Worm (Caenorhabditis elegans) whole organism, late embryonic: ENCODE results near the gene T19B10.2.

Experiments used
- C08G9.2 ChIP-seq: sonication (generic microtip); optimal IDR thresholded peaks from 2 replicates; lab custom pipeline; 2016; ENCODE audit warnings: mild to moderate bottlenecking, missing genetic modification characterization, moderate library complexity, missing compliant biosample characterization
- C38D4.7 ChIP-seq: fragments of 200-800 bp; sonication (Bioruptor generic); optimal IDR thresholded peaks from 2 replicates; lab custom pipeline; 2018; ENCODE audit warnings: mild to moderate bottlenecking, missing genetic modification characterization, moderate library complexity, missing compliant biosample characterization
- K09A11.1 ChIP-seq: sonication (generic microtip); optimal IDR thresholded peaks from 2 replicates; lab custom pipeline; 2017; ENCODE audit warnings: antibody characterized with exemption, mild to moderate bottlenecking, missing genetic modification characterization, missing compliant biosample characterization; ENCODE audit not compliant: insufficient read depth
- ahr-1 ChIP-seq: sonication (generic microtip); optimal IDR thresholded peaks from 2 replicates; lab custom pipeline; 2016; ENCODE audit warnings: missing genetic modification characterization, missing compliant biosample characterization
- ama-1 ChIP-seq: fragments of 150-350 bp; optimal IDR thresholded peaks from 2 replicates; lab custom pipeline; 2014
- ceh-14 ChIP-seq: sonication (generic microtip); optimal IDR thresholded peaks from 2 replicates; lab custom pipeline; 2016; ENCODE audit warnings: missing genotype, missing genetic modification characterization, missing compliant biosample characterization
- ceh-18 ChIP-seq: sonication (generic microtip); optimal IDR thresholded peaks from 2 replicates; lab custom pipeline; 2016; ENCODE audit warnings: missing genetic modification characterization, missing compliant biosample characterization
- ceh-19 ChIP-seq: fragments of 200-800 bp; sonication (Bioruptor generic); optimal IDR thresholded peaks from 2 replicates; lab custom pipeline; 2018; ENCODE audit warnings: mild to moderate bottlenecking, missing genetic modification characterization, missing compliant biosample characterization
- ceh-2 ChIP-seq: sonication (generic microtip); optimal IDR thresholded peaks from 2 replicates; lab custom pipeline; 2016; ENCODE audit warnings: missing genotype, missing genetic modification characterization, missing compliant biosample characterization
- ceh-22 ChIP-seq: sonication (generic microtip); optimal IDR thresholded peaks from 2 replicates; lab custom pipeline; 2017; ENCODE audit warnings: missing biosample characterization, missing genetic modification characterization
- ceh-24 ChIP-seq: sonication (generic microtip); optimal IDR thresholded peaks from 2 replicates; lab custom pipeline; 2016; ENCODE audit warnings: mild to moderate bottlenecking, missing genetic modification characterization, missing compliant biosample characterization
- ceh-30 ChIP-seq: fragments of 150-350 bp; optimal IDR thresholded peaks from 2 replicates; lab custom pipeline; 2014; ENCODE audit warnings: missing biosample characterization, missing genetic modification characterization
- ceh-31 ChIP-seq: sonication (generic microtip); optimal IDR thresholded peaks from 2 replicates; lab custom pipeline; 2016; ENCODE audit warnings: missing genetic modification characterization, missing compliant biosample characterization
- ceh-34 ChIP-seq: sonication (generic microtip); optimal IDR thresholded peaks from 2 replicates; lab custom pipeline; 2016; ENCODE audit warnings: mild to moderate bottlenecking, missing genetic modification characterization, missing compliant biosample characterization
- ceh-45 ChIP-seq: fragments of 200-800 bp; sonication (Bioruptor generic); IDR thresholded peaks from 2 replicates; pipeline ENCODE4 v1.3.6; 2022; ENCODE audit warnings: missing genetic modification reagents, missing genetic modification characterization, missing compliant biosample characterization
- ceh-48 ChIP-seq: sonication (generic microtip); optimal IDR thresholded peaks from 2 replicates; lab custom pipeline; 2016; ENCODE audit warnings: missing genetic modification characterization, inconsistent platforms, missing compliant biosample characterization
- ceh-9 ChIP-seq: sonication (generic microtip); optimal IDR thresholded peaks from 2 replicates; lab custom pipeline; 2016; ENCODE audit warnings: mild to moderate bottlenecking, missing genetic modification characterization, inconsistent platforms, missing compliant biosample characterization
- che-1 ChIP-seq: sonication (generic microtip); optimal IDR thresholded peaks from 2 replicates; lab custom pipeline; 2016; ENCODE audit warnings: mild to moderate bottlenecking, missing genetic modification characterization, missing compliant biosample characterization
- dmd-4 ChIP-seq: sonication (generic microtip); optimal IDR thresholded peaks from 2 replicates; lab custom pipeline; 2016; ENCODE audit warnings: borderline replicate concordance, missing genetic modification characterization, missing compliant biosample characterization
- elt-2 ChIP-seq: sonication (generic microtip); optimal IDR thresholded peaks from 2 replicates; lab custom pipeline; 2016; ENCODE audit warnings: missing genetic modification reagents, missing genetic modification characterization, missing compliant biosample characterization
- elt-4 ChIP-seq: sonication (generic microtip); optimal IDR thresholded peaks from 2 replicates; lab custom pipeline; 2016; ENCODE audit warnings: missing genetic modification characterization, missing compliant biosample characterization
- ets-4 ChIP-seq: sonication (generic microtip); optimal IDR thresholded peaks from 2 replicates; lab custom pipeline; 2016; ENCODE audit warnings: missing genetic modification characterization, missing compliant biosample characterization
- eyg-1 ChIP-seq: sonication (generic microtip); optimal IDR thresholded peaks from 2 replicates; lab custom pipeline; 2016; ENCODE audit warnings: missing genotype, missing genetic modification characterization, missing compliant biosample characterization
- fkh-10 ChIP-seq: fragments of 150-350 bp; optimal IDR thresholded peaks from 2 replicates; lab custom pipeline; 2014; ENCODE audit warnings: missing biosample characterization, missing genetic modification reagents, missing genetic modification characterization
- gmeb-2 ChIP-seq: sonication (generic microtip); optimal IDR thresholded peaks from 2 replicates; lab custom pipeline; 2016; ENCODE audit warnings: missing genetic modification characterization, inconsistent platforms, missing compliant biosample characterization
- hlh-13 ChIP-seq: fragments of 200-800 bp; sonication (Bioruptor generic); optimal IDR thresholded peaks from 2 replicates; lab custom pipeline; 2018; ENCODE audit warnings: mild to moderate bottlenecking, missing genetic modification characterization, missing compliant biosample characterization
- hlh-15 ChIP-seq: sonication (generic microtip); optimal IDR thresholded peaks from 2 replicates; lab custom pipeline; 2016; ENCODE audit warnings: missing genetic modification characterization, missing compliant biosample characterization
- hlh-30 ChIP-seq: sonication (generic microtip); optimal IDR thresholded peaks from 2 replicates; lab custom pipeline; 2017; ENCODE audit warnings: antibody characterized with exemption, missing genetic modification characterization, missing compliant biosample characterization; ENCODE audit not compliant: insufficient read depth
- hlh-8 ChIP-seq: sonication (generic microtip); optimal IDR thresholded peaks from 2 replicates; lab custom pipeline; 2016; ENCODE audit warnings: missing genotype, missing genetic modification characterization, missing compliant biosample characterization
- madf-2 ChIP-seq: sonication (generic microtip); optimal IDR thresholded peaks from 2 replicates; lab custom pipeline; 2017; ENCODE audit warnings: missing genetic modification characterization, missing compliant biosample characterization
- mec-3 ChIP-seq: sonication (generic microtip); optimal IDR thresholded peaks from 2 replicates; lab custom pipeline; 2016; ENCODE audit warnings: borderline replicate concordance, missing genetic modification characterization, missing compliant biosample characterization
- nfya-1 ChIP-seq: sonication (generic microtip); optimal IDR thresholded peaks from 2 replicates; lab custom pipeline; 2017; ENCODE audit warnings: missing genetic modification characterization, mild to moderate bottlenecking, missing compliant biosample characterization, antibody characterized with exemption, moderate library complexity
- nhr-11 ChIP-seq: fragments of 150-350 bp; optimal IDR thresholded peaks from 2 replicates; lab custom pipeline; 2014; ENCODE audit warnings: missing biosample characterization, missing genetic modification characterization
- odd-2 ChIP-seq: sonication (generic microtip); optimal IDR thresholded peaks from 2 replicates; lab custom pipeline; 2017; ENCODE audit warnings: antibody characterized with exemption, mild to moderate bottlenecking, missing genetic modification characterization, missing compliant biosample characterization
- pat-9 ChIP-seq: fragments of 200-800 bp; sonication (Bioruptor generic); optimal IDR thresholded peaks from 2 replicates; lab custom pipeline; 2018; ENCODE audit warnings: mild to moderate bottlenecking, missing genetic modification characterization, moderate library complexity, missing compliant biosample characterization
- pax-1 ChIP-seq: fragments of 150-350 bp; optimal IDR thresholded peaks from 2 replicates; lab custom pipeline; 2014; ENCODE audit warnings: missing biosample characterization, missing genetic modification characterization
- pha-2 ChIP-seq: sonication (generic microtip); optimal IDR thresholded peaks from 2 replicates; lab custom pipeline; 2017; ENCODE audit warnings: mild to moderate bottlenecking, missing genetic modification characterization, missing compliant biosample characterization
- pha-4 ChIP-seq: fragments of 150-350 bp; optimal IDR thresholded peaks from 2 replicates; lab custom pipeline; 2018; ENCODE audit warnings: missing biosample characterization, missing genetic modification reagents, missing genetic modification characterization
- pqm-1 ChIP-seq: sonication (generic microtip); optimal IDR thresholded peaks from 2 replicates; lab custom pipeline; 2016; ENCODE audit warnings: missing genetic modification characterization, missing compliant biosample characterization
- rnt-1 ChIP-seq: sonication (generic microtip); optimal IDR thresholded peaks from 2 replicates; lab custom pipeline; 2016; ENCODE audit warnings: missing genetic modification characterization, missing compliant biosample characterization
- sdc-2 ChIP-seq: sonication (generic microtip); optimal IDR thresholded peaks from 2 replicates; lab custom pipeline; 2016; ENCODE audit warnings: missing genotype, missing genetic modification characterization, missing compliant biosample characterization
- sox-2 ChIP-seq: fragments of 200-800 bp; sonication (Bioruptor generic); IDR thresholded peaks from 2 replicates; pipeline ENCODE4 v1.3.6; 2022; ENCODE audit warnings: missing genetic modification reagents, missing genetic modification characterization, missing compliant biosample characterization
- syd-9 ChIP-seq: sonication (generic microtip); optimal IDR thresholded peaks from 2 replicates; lab custom pipeline; 2016; ENCODE audit warnings: mild to moderate bottlenecking, missing genetic modification characterization, moderate library complexity, missing compliant biosample characterization
- ttx-3 ChIP-seq: sonication (generic microtip); optimal IDR thresholded peaks from 2 replicates; lab custom pipeline; 2016; ENCODE audit warnings: missing genetic modification reagents, missing genetic modification characterization, missing compliant biosample characterization
- unc-3 ChIP-seq, 2 experiments: fragments of 200-800 bp in 1 of 2; sonication (Bioruptor generic) in 1 of 2; sonication (generic microtip) in 1 of 2; conservative IDR thresholded peaks in 1 of 2; optimal IDR thresholded peaks in 1 of 2; 2 replicates each; pipeline versions ENCODE4 v1.3.6 to Lab custom; 2016 to 2022; ENCODE audit warnings: missing compliant biosample characterization in 2 of 2, missing genetic modification characterization in 2 of 2, missing genetic modification reagents in 1 of 2
- unc-42 ChIP-seq: sonication (generic microtip); optimal IDR thresholded peaks from 2 replicates; lab custom pipeline; 2016; ENCODE audit warnings: missing genotype, missing genetic modification characterization, missing compliant biosample characterization
- unc-55 ChIP-seq: sonication (generic microtip); optimal IDR thresholded peaks from 2 replicates; lab custom pipeline; 2017; ENCODE audit warnings: missing biosample characterization, missing genetic modification reagents, missing genetic modification characterization

T19B10.2 gene

DNA sequence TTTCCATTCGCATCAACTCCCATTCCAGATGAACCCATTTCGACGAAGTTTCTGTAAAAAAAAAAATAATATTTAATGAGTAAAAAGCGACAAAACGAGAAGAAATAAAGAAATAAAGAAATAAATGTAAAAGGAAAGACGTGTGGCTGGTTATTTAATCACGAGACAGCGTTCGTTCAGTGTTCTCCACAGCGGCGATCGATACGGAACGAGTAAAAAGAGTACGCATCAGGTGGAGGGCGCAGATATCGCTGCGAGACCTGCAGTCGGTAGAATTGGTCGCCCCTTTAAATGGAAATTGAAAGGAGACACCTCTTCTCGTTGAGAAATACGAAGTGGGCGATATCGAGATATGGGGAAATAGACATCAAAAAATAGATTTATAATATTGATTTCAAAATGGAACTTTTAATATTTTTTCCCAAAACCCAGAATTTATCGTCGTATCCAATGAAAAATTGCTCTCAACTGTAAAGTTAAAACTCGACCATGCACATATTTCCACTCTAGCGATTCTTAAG is 7.6 kb downstream of the T19B10.2 start, which contains the start of gene pqn-70 (continued):
- TF ChIP-seq mec-3 (tag; lab: Kevin White, UChicago) (no peak), ama-1 (lab: Kevin White, UChicago) (no peak), rnt-1 (peak; percentile 39), ets-4 (tag; lab: Kevin White, UChicago) (peak; percentile 38), gmeb-2 (no peak), K09A11.1 (tag; lab: Kevin White, UChicago) (no peak), syd-9 (tag; lab: Kevin White, UChicago) (no peak), fkh-10 (GFP tag; lab: Kevin White, UChicago) (no peak), ceh-34 (tag; lab: Kevin White, UChicago) (peak; percentile 90), ceh-30 (tag; lab: Kevin White, UChicago) (no peak), pax-1 (tag; lab: Kevin White, UChicago) (no peak), unc-42 (tag; lab: Kevin White, UChicago) (peak; percentile 86), ceh-18 (tag; lab: Kevin White, UChicago) (peak; percentile 35), ceh-22 (tag; lab: Kevin White, UChicago) (no peak), unc-55 (peak; percentile 31), ceh-45 (GFP tag; lab: Robert Waterston, UW) (no peak), ceh-2 (peak; percentile 66), ceh-19 (GFP tag; lab: Kevin White, UChicago) (peak; percentile 52), ceh-9 (tag; lab: Kevin White, UChicago) (no peak), ceh-48 (tag; lab: Kevin White, UChicago) (peak; percentile 93), pha-2 (tag; lab: Kevin White, UChicago) (no peak), madf-2 (tag; lab: Kevin White, UChicago) (no peak), dmd-4 (tag; lab: Kevin White, UChicago) (peak; percentile 10), nfya-1 (tag; lab: Kevin White, UChicago) (peak; percentile 66), hlh-30 (tag; lab: Kevin White, UChicago) (peak; percentile 94), sox-2 (GFP tag; lab: Robert Waterston, UW) (no peak), hlh-13 (no peak), ahr-1 (tag; lab: Kevin White, UChicago) (no peak), che-1 (tag; lab: Kevin White, UChicago) (no peak), unc-3 (GFP tag; conservative IDR thresholded peaks at IDR 0.05; lab: Robert Waterston, UW) (no peak), unc-3 (tag; optimal IDR thresholded peaks at IDR 0.05; lab: Kevin White, UChicago) (no peak), ceh-31 (tag; lab: Kevin White, UChicago) (peak; percentile 93), sdc-2 (tag; lab: Kevin White, UChicago) (no peak), odd-2 (tag; lab: Kevin White, UChicago) (no peak), elt-4 (no peak), ceh-24 (tag; lab: Kevin White, UChicago) (no peak), pat-9 (no peak), C08G9.2 (peak; percentile 68), ceh-14 (tag; lab: Kevin White, UChicago) (peak; percentile 57), hlh-15 (tag; lab: Kevin White, UChicago) (no peak), elt-2 (tag; lab: Kevin White, UChicago) (peak; percentile 43), ttx-3 (no peak), eyg-1 (tag; lab: Kevin White, UChicago) (no peak), nhr-11 (no peak), pha-4 (tag; lab: Kevin White, UChicago) (no peak), pqm-1 (tag; lab: Kevin White, UChicago) (peak; percentile 40), C38D4.7 (GFP tag; lab: Kevin White, UChicago) (no peak), hlh-8 (peak; percentile 25)
